Worm (Caenorhabditis elegans) whole organism, midembryonic: Measurements from ENCODE around the gene Y57A10C.10.

Source experiments
- T22C8.4 ChIP-seq: fragments of 200-800 bp; sonication (Bioruptor generic); IDR thresholded peaks from 2 replicates; pipeline ENCODE4 v1.3.6; 2022; ENCODE audit warnings: missing genetic modification characterization, missing compliant biosample characterization
- cog-1 ChIP-seq: sonication (generic microtip); optimal IDR thresholded peaks from 2 replicates; lab custom pipeline; 2016; ENCODE audit warnings: missing genetic modification characterization, missing compliant biosample characterization
- flt-1 ChIP-seq: fragments of 200-800 bp; sonication (Bioruptor generic); IDR thresholded peaks from 2 replicates; pipeline ENCODE4 v1.3.6; 2022; ENCODE audit warnings: missing genetic modification characterization, missing compliant biosample characterization
- klf-2 ChIP-seq: fragments of 200-800 bp; sonication (Bioruptor generic); conservative IDR thresholded peaks from 2 replicates; pipeline ENCODE4 v1.3.6; 2022; ENCODE audit warnings: missing genetic modification reagents, missing genetic modification characterization, missing compliant biosample characterization
- med-1 ChIP-seq: sonication (generic microtip); optimal IDR thresholded peaks from 2 replicates; lab custom pipeline; 2017; ENCODE audit warnings: missing genetic modification characterization, mild to moderate bottlenecking, missing compliant biosample characterization, antibody characterized with exemption, missing genetic modification reagents; ENCODE audit not compliant: insufficient read depth
- ref-1 ChIP-seq: fragments of 200-800 bp; sonication (Bioruptor generic); conservative IDR thresholded peaks from 2 replicates; pipeline ENCODE4 v1.3.6; 2022; ENCODE audit warnings: missing genetic modification reagents, missing genetic modification characterization, missing compliant biosample characterization
- ztf-29 ChIP-seq: fragments of 200-800 bp; sonication (Bioruptor generic); IDR thresholded peaks from 2 replicates; pipeline ENCODE4 v1.3.6; 2022; ENCODE audit warnings: missing genetic modification reagents, missing genetic modification characterization, missing compliant biosample characterization

DNA sequence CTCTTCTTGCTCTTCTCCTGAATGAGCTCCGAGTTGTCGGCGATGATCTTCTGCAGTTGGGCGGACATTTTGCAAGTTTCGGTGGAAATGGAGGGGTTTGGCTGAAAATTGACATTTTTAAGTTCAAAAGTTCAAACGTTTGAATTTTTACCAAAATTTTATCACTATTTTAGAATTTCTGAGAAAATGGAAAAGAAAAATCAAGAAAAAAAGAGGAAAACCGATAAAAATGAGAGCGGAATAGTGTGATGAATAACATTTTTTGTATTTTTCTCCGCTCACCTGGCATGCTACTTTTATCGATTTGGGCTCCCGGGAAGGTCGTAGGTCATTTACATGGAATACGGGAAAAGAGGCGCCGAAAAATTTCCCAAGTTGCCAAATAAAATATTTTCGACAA, 44.0 kb upstream of the Y57A10C.10 start, which contains the start of gene F15A4.10:
- TF ChIP-seq ref-1 (GFP tag; lab: Robert Waterston, UW) (no peak), flt-1 (no peak), ztf-29 (GFP tag; lab: Robert Waterston, UW) (no peak), med-1 (GFP tag; lab: Kevin White, UChicago) (no peak), T22C8.4 (GFP tag; lab: Robert Waterston, UW) (no peak), klf-2 (GFP tag; lab: Robert Waterston, UW) (no peak), cog-1 (no peak)
